Worm (Caenorhabditis elegans) whole organism, L3 larva: Measurements from ENCODE around the gene ZK470.1.

ENCODE experiments used
- R02D3.7 ChIP-seq: fragments of 150-350 bp; optimal IDR thresholded peaks from 2 replicates; lab custom pipeline; 2014; ENCODE audit warnings: missing biosample characterization, missing genetic modification characterization
- ZK546.5 ChIP-seq: sonication (generic microtip); optimal IDR thresholded peaks from 2 replicates; lab custom pipeline; 2017; ENCODE audit warnings: missing biosample characterization, missing genetic modification characterization
- aly-2 ChIP-seq: fragments of 150-350 bp; optimal IDR thresholded peaks from 2 replicates; lab custom pipeline; 2014; ENCODE audit warnings: missing biosample characterization, missing genetic modification characterization
- ceh-16 ChIP-seq: sonication (generic microtip); optimal IDR thresholded peaks from 2 replicates; lab custom pipeline; 2017; ENCODE audit warnings: missing biosample characterization, missing genetic modification characterization
- daf-12 ChIP-seq: fragments of 150-350 bp; optimal IDR thresholded peaks from 2 replicates; lab custom pipeline; 2014; ENCODE audit warnings: missing biosample characterization, missing genetic modification reagents, missing genetic modification characterization
- egl-27 ChIP-seq: sonication (generic microtip); optimal IDR thresholded peaks from 4 replicates; lab custom pipeline; 2017; ENCODE audit warnings: missing biosample characterization, missing genetic modification reagents, missing genetic modification characterization
- egl-5 ChIP-seq: fragments of 150-350 bp; optimal IDR thresholded peaks from 2 replicates; lab custom pipeline; 2017; ENCODE audit warnings: missing biosample characterization, missing genetic modification reagents, missing genetic modification characterization, inconsistent platforms
- elt-1 ChIP-seq: fragments of 150-350 bp; optimal IDR thresholded peaks from 2 replicates; lab custom pipeline; 2014; ENCODE audit warnings: missing biosample characterization, missing genetic modification characterization
- elt-2 ChIP-seq: sonication (generic microtip); optimal IDR thresholded peaks from 2 replicates; lab custom pipeline; 2016; ENCODE audit warnings: missing genetic modification reagents, mild to moderate bottlenecking, missing genetic modification characterization, missing compliant biosample characterization
- elt-3 ChIP-seq, 3 experiments: fragments of 150-350 bp in 1 of 3; sonication (generic microtip) in 2 of 3; optimal IDR thresholded peaks; 2 replicates in 2 of 3; 4 replicates in 1 of 3; lab custom pipeline; 2014 to 2017; ENCODE audit warnings: missing biosample characterization in 3 of 3, missing genetic modification characterization in 3 of 3
- eor-1 ChIP-seq, 2 experiments: fragments of 150-350 bp; optimal IDR thresholded peaks; 2 replicates each; lab custom pipeline; 2014 to 2018; ENCODE audit warnings: missing biosample characterization in 2 of 2, missing genetic modification characterization in 2 of 2
- fkh-10 ChIP-seq: sonication (generic microtip); optimal IDR thresholded peaks from 2 replicates; lab custom pipeline; 2017; ENCODE audit warnings: missing biosample characterization, missing genetic modification reagents, missing genetic modification characterization
- fkh-2 ChIP-seq: fragments of 150-350 bp; optimal IDR thresholded peaks from 2 replicates; lab custom pipeline; 2014; ENCODE audit warnings: missing biosample characterization, missing genetic modification reagents, missing genetic modification characterization
- fos-1 ChIP-seq: fragments of 150-350 bp; optimal IDR thresholded peaks from 2 replicates; lab custom pipeline; 2014; ENCODE audit warnings: missing biosample characterization, missing genetic modification characterization
- hmg-11 ChIP-seq: sonication (generic microtip); optimal IDR thresholded peaks from 2 replicates; lab custom pipeline; 2016; ENCODE audit warnings: missing genetic modification characterization, missing compliant biosample characterization
- jun-1 ChIP-seq: fragments of 150-350 bp; optimal IDR thresholded peaks from 2 replicates; lab custom pipeline; 2014; ENCODE audit warnings: missing biosample characterization, missing genetic modification reagents, missing genetic modification characterization
- lin-39 ChIP-seq: fragments of 150-350 bp; optimal IDR thresholded peaks from 2 replicates; lab custom pipeline; 2018; ENCODE audit warnings: missing biosample characterization, missing genetic modification reagents, missing genetic modification characterization
- lsy-12 ChIP-seq: sonication (generic microtip); optimal IDR thresholded peaks from 2 replicates; lab custom pipeline; 2016; ENCODE audit warnings: mild to moderate bottlenecking, missing genetic modification characterization, missing compliant biosample characterization
- mdl-1 ChIP-seq: fragments of 150-350 bp; optimal IDR thresholded peaks from 2 replicates; lab custom pipeline; 2014; ENCODE audit warnings: missing biosample characterization, missing genetic modification characterization
- mml-1 ChIP-seq: fragments of 150-350 bp; sonication (generic microtip); optimal IDR thresholded peaks from 3 replicates; lab custom pipeline; 2014; ENCODE audit warnings: missing biosample characterization, missing genetic modification characterization
- nfya-1 ChIP-seq: sonication (generic microtip); optimal IDR thresholded peaks from 2 replicates; lab custom pipeline; 2017; ENCODE audit warnings: missing genetic modification characterization, mild to moderate bottlenecking, missing compliant biosample characterization, antibody characterized with exemption, moderate library complexity; ENCODE audit not compliant: insufficient read depth
- nhr-12 ChIP-seq: fragments of 150-350 bp; optimal IDR thresholded peaks from 2 replicates; lab custom pipeline; 2014; ENCODE audit warnings: missing biosample characterization, missing genetic modification characterization
- nhr-23 ChIP-seq: fragments of 150-350 bp; optimal IDR thresholded peaks from 2 replicates; lab custom pipeline; 2014; ENCODE audit warnings: missing biosample characterization, missing genetic modification reagents, missing genetic modification characterization
- nhr-43 ChIP-seq: sonication (generic microtip); optimal IDR thresholded peaks from 2 replicates; lab custom pipeline; 2016; ENCODE audit warnings: mild to moderate bottlenecking, missing genetic modification characterization, missing compliant biosample characterization; ENCODE audit not compliant: poor library complexity, severe bottlenecking
- nhr-76 ChIP-seq: fragments of 150-350 bp; sonication (generic microtip); optimal IDR thresholded peaks from 5 replicates; lab custom pipeline; 2014; ENCODE audit warnings: missing biosample characterization, missing genetic modification characterization
- nhr-77 ChIP-seq: fragments of 150-350 bp; optimal IDR thresholded peaks from 2 replicates; lab custom pipeline; 2014; ENCODE audit warnings: missing biosample characterization, missing genetic modification characterization
- pha-4 ChIP-seq: fragments of 150-350 bp; optimal IDR thresholded peaks from 2 replicates; lab custom pipeline; 2014; ENCODE audit warnings: missing biosample characterization, missing genetic modification reagents, missing genetic modification characterization
- pqm-1 ChIP-seq: fragments of 150-350 bp; optimal IDR thresholded peaks from 2 replicates; lab custom pipeline; 2017; ENCODE audit warnings: missing biosample characterization, missing genetic modification characterization, inconsistent platforms
- sea-2 ChIP-seq: fragments of 150-350 bp; sonication (generic microtip); optimal IDR thresholded peaks from 4 replicates; lab custom pipeline; 2014; ENCODE audit warnings: missing biosample characterization, missing genetic modification reagents, missing genetic modification characterization
- tbx-2 ChIP-seq: sonication (generic microtip); optimal IDR thresholded peaks from 2 replicates; lab custom pipeline; 2016; ENCODE audit warnings: mild to moderate bottlenecking, missing genetic modification characterization, missing compliant biosample characterization
- unc-39 ChIP-seq: sonication (generic microtip); optimal IDR thresholded peaks from 4 replicates; lab custom pipeline; 2017; ENCODE audit warnings: missing biosample characterization, missing genetic modification characterization
- zag-1 ChIP-seq: fragments of 150-350 bp; optimal IDR thresholded peaks from 2 replicates; lab custom pipeline; 2014; ENCODE audit warnings: missing biosample characterization, missing genetic modification characterization
- ztf-11 ChIP-seq: fragments of 150-350 bp; optimal IDR thresholded peaks from 2 replicates; lab custom pipeline; 2014; ENCODE audit warnings: missing biosample characterization, missing genetic modification characterization
- ztf-4 ChIP-seq: fragments of 150-350 bp; optimal IDR thresholded peaks from 2 replicates; lab custom pipeline; 2014; ENCODE audit warnings: missing biosample characterization, missing genetic modification characterization

The ZK470.1 gene

ce11 chrX:4157896-4158295, 5.6 kb upstream of the ZK470.1 start (continued):
- TF ChIP-seq eor-1 (tag; optimal IDR thresholded peaks at IDR 0.05; lab: Kevin White, UChicago) (no peak), hmg-11 (peak; percentile 34), tbx-2 (tag; lab: Kevin White, UChicago) (no peak), ztf-4 (tag; lab: Kevin White, UChicago) (no peak), pqm-1 (no peak), nfya-1 (tag; lab: Kevin White, UChicago) (peak; percentile 35), elt-2 (tag; lab: Kevin White, UChicago) (no peak), daf-12 (tag; lab: Kevin White, UChicago) (no peak), mdl-1 (tag; lab: Kevin White, UChicago) (no peak), jun-1 (tag; lab: Kevin White, UChicago) (no peak)
- TF ChIP-seq, all 47 proteins: peak for 6

- no peak for TF ChIP-seq eor-1 (tag; optimal IDR thresholded peaks at IDR 0.05; lab: Kevin White, UChicago)
- no peak for TF ChIP-seq pqm-1
- TF ChIP-seq zag-1 (tag; lab: Kevin White, UChicago), result no peak
- no peak for TF ChIP-seq elt-1 (tag; lab: Kevin White, UChicago)
- TF ChIP-seq mdl-1 (tag; lab: Kevin White, UChicago), result no peak
- TF ChIP-seq ztf-11, result no peak
- no peak for TF ChIP-seq jun-1 (tag; lab: Kevin White, UChicago)
- no peak for TF ChIP-seq egl-27 (tag; lab: Kevin White, UChicago)
- TF ChIP-seq hmg-11, result peak; percentile 0
- peak; percentile 78 for TF ChIP-seq nhr-23 (tag; lab: Kevin White, UChicago)
- TF ChIP-seq nfya-1 (tag; lab: Kevin White, UChicago), result no peak
- TF ChIP-seq egl-5, result peak; percentile 38
- TF ChIP-seq mml-1 (tag; lab: Kevin White, UChicago), result no peak
- TF ChIP-seq elt-3 (tag; optimal IDR thresholded peaks at IDR 0.05; lab: Kevin White, UChicago), result no peak
- TF ChIP-seq unc-39, result no peak
- no peak for TF ChIP-seq nhr-76 (tag; lab: Kevin White, UChicago)
- no peak for TF ChIP-seq daf-12 (tag; lab: Kevin White, UChicago)
- TF ChIP-seq, all 47 proteins: peak for 3
These were observed 4.2 kb upstream of the ZK470.1 start for ce11 chrX:4159185-4159871.

- no peak for TF ChIP-seq ceh-16 (tag; lab: Kevin White, UChicago)
- TF ChIP-seq fkh-10 (GFP tag; lab: Kevin White, UChicago), result peak; percentile 1
- TF ChIP-seq ztf-11, result no peak
- TF ChIP-seq, all 47 proteins: peak for 1
These were observed 3.6 kb upstream of the ZK470.1 start for ce11 chrX:4159929-4160328.

DNA sequence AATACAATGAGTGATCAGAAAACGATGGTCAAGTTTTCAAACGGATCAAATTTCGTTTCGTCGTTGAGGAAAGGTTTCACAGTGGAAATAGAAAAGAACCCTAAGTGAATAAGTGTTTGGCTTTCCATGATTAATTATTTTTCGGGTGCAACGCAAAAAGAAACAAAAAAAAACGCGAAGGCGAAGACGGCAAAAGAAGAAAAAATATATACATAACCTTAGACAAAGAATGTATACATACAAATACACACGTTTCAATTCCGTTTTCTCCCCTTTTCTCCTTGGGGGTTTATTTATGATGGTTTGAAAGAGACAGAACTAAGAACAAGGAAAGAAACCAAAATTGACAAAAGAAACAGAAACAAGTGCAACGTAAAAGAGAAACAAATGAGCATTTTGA, 1.6 kb upstream of the ZK470.1 start:
- TF ChIP-seq elt-3 (tag; optimal IDR thresholded peaks at IDR 0.05; lab: Kevin White, UChicago), result no peak
- no peak for TF ChIP-seq nhr-43 (tag; lab: Kevin White, UChicago)
- no peak for TF ChIP-seq ztf-4 (tag; lab: Kevin White, UChicago)
- TF ChIP-seq R02D3.7 (tag; lab: Kevin White, UChicago), result no peak
- no peak for TF ChIP-seq pha-4 (tag; lab: Kevin White, UChicago)
- no peak for TF ChIP-seq aly-2 (tag; lab: Kevin White, UChicago)
- TF ChIP-seq lin-39, result no peak
- TF ChIP-seq pqm-1, result no peak
- no peak for TF ChIP-seq ZK546.5 (tag; lab: Kevin White, UChicago)
- TF ChIP-seq, all 47 proteins: peak for 0

- TF ChIP-seq ztf-11 (no peak), nhr-77 (tag; lab: Kevin White, UChicago) (no peak), elt-3 (tag; optimal IDR thresholded peaks at IDR 0.05; lab: Kevin White, UChicago) (no peak), nhr-12 (tag; lab: Kevin White, UChicago) (no peak), sea-2 (GFP tag; lab: Kevin White, UChicago) (no peak), nhr-23 (tag; lab: Kevin White, UChicago) (no peak), fos-1 (no peak), elt-1 (tag; lab: Kevin White, UChicago) (no peak), fkh-10 (GFP tag; lab: Kevin White, UChicago) (no peak), lsy-12 (no peak), fkh-2 (tag; lab: Kevin White, UChicago) (no peak)
These were observed 3.7 kb downstream of the ZK470.1 start, which contains the start of gene ZK470.14 for ce11 chrX:4167150-4167549. Gene ZK470.14 (plus strand): TSS chrX:4167450.
